Worm (Caenorhabditis elegans): ENCODE results near the gene C17B7.12.

- no peak for TF ChIP-seq med-1 (GFP tag; optimal IDR thresholded peaks at IDR 0.05; ENCODE audit: insufficient read depth)
- no peak for TF ChIP-seq flt-1 (GFP tag; IDR thresholded peaks at IDR 0.05)
- TF ChIP-seq ref-1 (GFP tag; conservative IDR thresholded peaks at IDR 0.05) = no peak
Measured at ce11 chrV:3344001-3344400, 9.0 kb upstream of the C17B7.12 start.

All from whole organism, midembryonic.